Worm (Caenorhabditis elegans) whole organism, L1 larva: ENCODE measurements around the gene glb-30.

Source experiments
- aha-1 ChIP-seq: fragments of 150-350 bp; optimal IDR thresholded peaks from 2 replicates; lab custom pipeline; 2014; ENCODE audit warnings: missing biosample characterization, missing genetic modification characterization
- blmp-1 ChIP-seq: fragments of 150-350 bp; optimal IDR thresholded peaks from 2 replicates; lab custom pipeline; 2014; ENCODE audit warnings: missing biosample characterization, missing genetic modification characterization
- ceh-82 ChIP-seq, 3 experiments: fragments of 150-350 bp in 1 of 3; sonication (generic microtip) in 2 of 3; optimal IDR thresholded peaks; 2 replicates each; lab custom pipeline; 2014 to 2017; ENCODE audit warnings: missing biosample characterization in 3 of 3, missing genetic modification characterization in 3 of 3
- ceh-88 ChIP-seq: fragments of 200-800 bp; sonication (Bioruptor generic); IDR thresholded peaks from 2 replicates; pipeline ENCODE4 v1.3.6; 2022; ENCODE audit warnings: missing genetic modification characterization, missing compliant biosample characterization
- dpl-1 ChIP-seq, 3 experiments: fragments of 150-350 bp in 2 of 3; sonication (generic microtip) in 1 of 3; optimal IDR thresholded peaks; 2 replicates each; lab custom pipeline; 2014 to 2017; ENCODE audit warnings: missing biosample characterization in 3 of 3, missing genetic modification characterization in 3 of 3, missing genetic modification reagents in 3 of 3
- dsc-1 ChIP-seq: sonication (generic microtip); optimal IDR thresholded peaks from 2 replicates; lab custom pipeline; 2016; ENCODE audit warnings: mild to moderate bottlenecking, missing genetic modification characterization, missing compliant biosample characterization
- efl-3 ChIP-seq: fragments of 200-800 bp; sonication (Bioruptor generic); optimal IDR thresholded peaks from 2 replicates; lab custom pipeline; 2018; ENCODE audit warnings: mild to moderate bottlenecking, missing genetic modification characterization, missing compliant biosample characterization
- egl-13 ChIP-seq: sonication (generic microtip); optimal IDR thresholded peaks from 2 replicates; lab custom pipeline; 2016; ENCODE audit warnings: missing genotype, missing genetic modification reagents, missing genetic modification characterization, missing compliant biosample characterization
- fkh-10 ChIP-seq: sonication (generic microtip); optimal IDR thresholded peaks from 2 replicates; lab custom pipeline; 2017; ENCODE audit warnings: missing biosample characterization, missing genetic modification reagents, missing genetic modification characterization
- fkh-8 ChIP-seq: sonication (generic microtip); optimal IDR thresholded peaks from 2 replicates; lab custom pipeline; 2016; ENCODE audit warnings: mild to moderate bottlenecking, missing genetic modification characterization, missing compliant biosample characterization
- fos-1 ChIP-seq: fragments of 150-350 bp; optimal IDR thresholded peaks from 2 replicates; lab custom pipeline; 2014; ENCODE audit warnings: missing biosample characterization, missing genetic modification characterization
- hlh-17 ChIP-seq: fragments of 200-800 bp; sonication (Bioruptor generic); optimal IDR thresholded peaks from 2 replicates; lab custom pipeline; 2018; ENCODE audit warnings: missing genetic modification characterization, mild to moderate bottlenecking, missing compliant biosample characterization, moderate library complexity, borderline replicate concordance
- irx-1 ChIP-seq: sonication (generic microtip); optimal IDR thresholded peaks from 2 replicates; lab custom pipeline; 2016; ENCODE audit warnings: missing genetic modification characterization, missing compliant biosample characterization
- isw-1 ChIP-seq: fragments of 200-800 bp; sonication (Bioruptor generic); IDR thresholded peaks from 2 replicates; pipeline ENCODE4 v1.3.6; 2022; ENCODE audit warnings: missing genetic modification characterization, missing compliant biosample characterization
- jun-1 ChIP-seq: fragments of 150-350 bp; optimal IDR thresholded peaks from 2 replicates; lab custom pipeline; 2014; ENCODE audit warnings: missing biosample characterization, missing genetic modification reagents, missing genetic modification characterization
- lin-14 ChIP-seq: fragments of 200-800 bp; sonication (Bioruptor generic); optimal IDR thresholded peaks from 2 replicates; lab custom pipeline; 2018; ENCODE audit warnings: mild to moderate bottlenecking, missing genetic modification characterization, moderate library complexity, missing compliant biosample characterization
- lin-15B ChIP-seq: fragments of 150-350 bp; sonication (generic microtip); optimal IDR thresholded peaks from 3 replicates; lab custom pipeline; 2014; ENCODE audit warnings: missing biosample characterization, missing genetic modification characterization
- mab-9 ChIP-seq: fragments of 200-800 bp; sonication (Bioruptor generic); IDR thresholded peaks from 2 replicates; pipeline ENCODE4 v1.3.6; 2022; ENCODE audit warnings: missing genetic modification reagents, missing genetic modification characterization, missing compliant biosample characterization
- mef-2 ChIP-seq: fragments of 150-350 bp; optimal IDR thresholded peaks from 2 replicates; lab custom pipeline; 2014; ENCODE audit warnings: missing biosample characterization, missing genetic modification characterization
- mep-1 ChIP-seq: fragments of 150-350 bp; optimal IDR thresholded peaks from 2 replicates; lab custom pipeline; 2014; ENCODE audit warnings: missing biosample characterization, missing genetic modification characterization
- nhr-12 ChIP-seq: sonication (generic microtip); optimal IDR thresholded peaks from 2 replicates; lab custom pipeline; 2017; ENCODE audit warnings: missing biosample characterization, missing genetic modification characterization
- nhr-19 ChIP-seq: fragments of 200-800 bp; sonication (Bioruptor generic); conservative IDR thresholded peaks from 2 replicates; pipeline ENCODE4 v1.3.6; 2022; ENCODE audit warnings: missing genetic modification characterization, missing compliant biosample characterization
- nhr-237 ChIP-seq: fragments of 150-350 bp; optimal IDR thresholded peaks from 2 replicates; lab custom pipeline; 2014; ENCODE audit warnings: missing biosample characterization, missing genetic modification characterization
- nhr-28 ChIP-seq: fragments of 150-350 bp; optimal IDR thresholded peaks from 2 replicates; lab custom pipeline; 2014; ENCODE audit warnings: missing biosample characterization, missing genetic modification characterization
- nhr-47 ChIP-seq: sonication (generic microtip); optimal IDR thresholded peaks from 2 replicates; lab custom pipeline; 2016; ENCODE audit warnings: mild to moderate bottlenecking, missing genetic modification characterization, moderate library complexity, missing compliant biosample characterization
- nhr-71 ChIP-seq: sonication (generic microtip); optimal IDR thresholded peaks from 2 replicates; lab custom pipeline; 2016; ENCODE audit warnings: mild to moderate bottlenecking, missing genetic modification characterization, moderate library complexity, missing compliant biosample characterization
- nhr-77 ChIP-seq: fragments of 150-350 bp; optimal IDR thresholded peaks from 2 replicates; lab custom pipeline; 2014; ENCODE audit warnings: missing biosample characterization, missing genetic modification characterization
- pag-3 ChIP-seq: sonication (generic microtip); optimal IDR thresholded peaks from 2 replicates; lab custom pipeline; 2017; ENCODE audit warnings: missing genetic modification characterization, mild to moderate bottlenecking, missing compliant biosample characterization, antibody characterized with exemption, borderline replicate concordance; ENCODE audit not compliant: insufficient read depth
- pqm-1 ChIP-seq: sonication (generic microtip); optimal IDR thresholded peaks from 3 replicates; lab custom pipeline; 2017; ENCODE audit warnings: missing biosample characterization, missing genetic modification characterization
- rnt-1 ChIP-seq: sonication (generic microtip); optimal IDR thresholded peaks from 2 replicates; lab custom pipeline; 2016; ENCODE audit warnings: mild to moderate bottlenecking, missing genetic modification characterization, moderate library complexity, missing compliant biosample characterization
- snu-23 ChIP-seq: sonication (generic microtip); optimal IDR thresholded peaks from 2 replicates; lab custom pipeline; 2016; ENCODE audit warnings: missing genetic modification characterization, missing compliant biosample characterization
- sup-37 ChIP-seq: fragments of 200-800 bp; sonication (Bioruptor generic); optimal IDR thresholded peaks from 2 replicates; lab custom pipeline; 2018; ENCODE audit warnings: mild to moderate bottlenecking, missing genetic modification characterization, missing compliant biosample characterization
- swsn-7 ChIP-seq: sonication (generic microtip); optimal IDR thresholded peaks from 2 replicates; lab custom pipeline; 2016; ENCODE audit warnings: missing genetic modification characterization, missing compliant biosample characterization
- tbx-2 ChIP-seq: sonication (generic microtip); optimal IDR thresholded peaks from 2 replicates; lab custom pipeline; 2016; ENCODE audit warnings: missing genetic modification characterization, missing compliant biosample characterization
- tlp-1 ChIP-seq: fragments of 150-350 bp; optimal IDR thresholded peaks from 2 replicates; lab custom pipeline; 2014; ENCODE audit warnings: missing biosample characterization, missing genetic modification characterization
- unc-30 ChIP-seq: sonication (generic microtip); optimal IDR thresholded peaks from 2 replicates; lab custom pipeline; 2017; ENCODE audit warnings: missing biosample characterization, missing genetic modification characterization
- vab-15 ChIP-seq: sonication (generic microtip); optimal IDR thresholded peaks from 2 replicates; lab custom pipeline; 2017; ENCODE audit warnings: missing genotype, mild to moderate bottlenecking, missing genetic modification characterization, missing compliant biosample characterization
- xbp-1 ChIP-seq: sonication (generic microtip); optimal IDR thresholded peaks from 2 replicates; lab custom pipeline; 2016; ENCODE audit warnings: missing genetic modification characterization, missing compliant biosample characterization
- zag-1 ChIP-seq: fragments of 150-350 bp; optimal IDR thresholded peaks from 2 replicates; lab custom pipeline; 2014; ENCODE audit warnings: missing biosample characterization, missing genetic modification characterization
- ztf-11 ChIP-seq, 2 experiments: sonication (generic microtip); optimal IDR thresholded peaks; 2 replicates each; lab custom pipeline; 2016 to 2017; ENCODE audit warnings: missing genetic modification characterization in 2 of 2, missing biosample characterization in 1 of 2, missing compliant biosample characterization in 1 of 2

Gene glb-30

ce11 chrIII:1680996-1681395 is 12.6 kb upstream of the glb-30 start (continued):
- TF ChIP-seq tbx-2 (tag; lab: Kevin White, UChicago), result peak; percentile 85
- peak; percentile 78 for TF ChIP-seq blmp-1 (tag; lab: Kevin White, UChicago)
- TF ChIP-seq ztf-11 (tag; optimal IDR thresholded peaks at IDR 0.05; lab: Kevin White, UChicago), result peak in 1 of 2 experiments; percentile 1
- peak; percentile 70 for TF ChIP-seq fos-1 (tag; lab: Kevin White, UChicago)
- TF ChIP-seq mab-9 (GFP tag; lab: Robert Waterston, UW), result peak; percentile 37; the same call in 1 of the 2 replicates
- TF ChIP-seq sup-37 (GFP tag; lab: Kevin White, UChicago), result no peak
- TF ChIP-seq swsn-7 (tag; lab: Kevin White, UChicago), result peak; percentile 84
- TF ChIP-seq hlh-17 (GFP tag; lab: Kevin White, UChicago), result no peak
- TF ChIP-seq dpl-1 (GFP tag; optimal IDR thresholded peaks at IDR 0.05; lab: Kevin White, UChicago), result peak; percentile 1 to 63 (median 35)
- TF ChIP-seq lin-15B (tag; lab: Kevin White, UChicago), result no peak
- TF ChIP-seq nhr-28, result no peak
- peak; percentile 30 for TF ChIP-seq nhr-237 (tag; lab: Kevin White, UChicago)
- TF ChIP-seq mep-1 (tag; lab: Kevin White, UChicago), result peak; percentile 77
- no peak for TF ChIP-seq nhr-77 (tag; lab: Kevin White, UChicago)
- TF ChIP-seq xbp-1 (tag; lab: Kevin White, UChicago), result peak; percentile 50

- TF ChIP-seq unc-30 (tag; lab: Kevin White, UChicago) (no peak), aha-1 (tag; lab: Kevin White, UChicago) (no peak), egl-13 (no peak), pqm-1 (tag; lab: Kevin White, UChicago) (no peak), isw-1 (GFP tag; lab: Robert Waterston, UW) (no peak), nhr-12 (tag; lab: Kevin White, UChicago) (no peak)
Measured at ce11 chrIII:1680393-1680792, 12.0 kb upstream of the glb-30 start.

ce11 chrIII:1678671-1679070 is 10.3 kb upstream of the glb-30 start:
- no peak for TF ChIP-seq mep-1 (tag; lab: Kevin White, UChicago)
- peak; percentile 67 for TF ChIP-seq rnt-1 (tag; lab: Kevin White, UChicago)
- no peak for TF ChIP-seq mef-2 (tag; lab: Kevin White, UChicago)
- TF ChIP-seq nhr-71 (tag; lab: Kevin White, UChicago), result peak; percentile 49
- TF ChIP-seq fkh-10, result no peak
- TF ChIP-seq lin-14, result peak; percentile 59
- TF ChIP-seq dsc-1, result no peak
- TF ChIP-seq snu-23 (GFP tag; lab: Kevin White, UChicago), result peak; percentile 14
- TF ChIP-seq, all 84 proteins: peak for 4

- TF ChIP-seq ceh-88 (GFP tag; lab: Robert Waterston, UW) (no peak), mab-9 (GFP tag; lab: Robert Waterston, UW) (no peak), ceh-82 (tag; optimal IDR thresholded peaks at IDR 0.05; lab: Kevin White, UChicago) (no peak), hlh-17 (GFP tag; lab: Kevin White, UChicago) (no peak), xbp-1 (tag; lab: Kevin White, UChicago) (no peak), irx-1 (tag; lab: Kevin White, UChicago) (no peak), nhr-47 (tag; lab: Kevin White, UChicago) (no peak), pag-3 (no peak), fkh-8 (tag; lab: Kevin White, UChicago) (no peak), sup-37 (GFP tag; lab: Kevin White, UChicago) (no peak), tbx-2 (tag; lab: Kevin White, UChicago) (no peak), efl-3 (GFP tag; lab: Kevin White, UChicago) (no peak), fos-1 (tag; lab: Kevin White, UChicago) (no peak), nhr-19 (GFP tag; lab: Robert Waterston, UW) (no peak), vab-15 (tag; lab: Kevin White, UChicago) (no peak), tlp-1 (tag; lab: Kevin White, UChicago) (no peak), zag-1 (tag; lab: Kevin White, UChicago) (no peak), mep-1 (tag; lab: Kevin White, UChicago) (no peak), jun-1 (tag; lab: Kevin White, UChicago) (no peak)
Measured at ce11 chrIII:1676588-1676987, 8.2 kb upstream of the glb-30 start, which contains the start of gene Y22D7AR.6. Y22D7AR.6 (minus strand) TSS chrIII:1676721.
